Worm (Caenorhabditis elegans) whole organism, L1 larva: ENCODE data around the gene ZK1193.2.

ENCODE experiments used
- Y116A8C.19 ChIP-seq: sonication (generic microtip); optimal IDR thresholded peaks from 2 replicates; lab custom pipeline; 2016; ENCODE audit warnings: missing compliant biosample characterization, missing genetic modification characterization, borderline replicate concordance
- ama-1 ChIP-seq: fragments of 150-350 bp; optimal IDR thresholded peaks from 2 replicates; lab custom pipeline; 2014
- dpl-1 ChIP-seq, 3 experiments: fragments of 150-350 bp in 2 of 3; sonication (generic microtip) in 1 of 3; optimal IDR thresholded peaks; 2 replicates each; lab custom pipeline; 2014 to 2017; ENCODE audit warnings: missing biosample characterization in 3 of 3, missing genetic modification characterization in 3 of 3, missing genetic modification reagents in 3 of 3
- fkh-10 ChIP-seq: sonication (generic microtip); optimal IDR thresholded peaks from 2 replicates; lab custom pipeline; 2017; ENCODE audit warnings: missing biosample characterization, missing genetic modification reagents, missing genetic modification characterization
- isw-1 ChIP-seq: fragments of 200-800 bp; sonication (Bioruptor generic); IDR thresholded peaks from 2 replicates; pipeline ENCODE4 v1.3.6; 2022; ENCODE audit warnings: missing genetic modification characterization, missing compliant biosample characterization
- lin-15B ChIP-seq: fragments of 150-350 bp; sonication (generic microtip); optimal IDR thresholded peaks from 3 replicates; lab custom pipeline; 2014; ENCODE audit warnings: missing biosample characterization, missing genetic modification characterization
- lin-39 ChIP-seq: fragments of 150-350 bp; optimal IDR thresholded peaks from 2 replicates; lab custom pipeline; 2014; ENCODE audit warnings: missing biosample characterization, missing genetic modification reagents, missing genetic modification characterization
- mdl-1 ChIP-seq, 2 experiments: fragments of 150-350 bp; optimal IDR thresholded peaks; 2 replicates each; lab custom pipeline; 2014 to 2017; ENCODE audit warnings: missing biosample characterization in 2 of 2, missing genetic modification characterization in 2 of 2, inconsistent platforms in 1 of 2
- nhr-11 ChIP-seq: fragments of 150-350 bp; optimal IDR thresholded peaks from 2 replicates; lab custom pipeline; 2014; ENCODE audit warnings: missing biosample characterization, missing genetic modification characterization
- nhr-84 ChIP-seq: sonication (generic microtip); optimal IDR thresholded peaks from 2 replicates; lab custom pipeline; 2017; ENCODE audit warnings: missing biosample characterization, missing genetic modification characterization
- sptf-1 ChIP-seq: fragments of 150-350 bp; optimal IDR thresholded peaks from 2 replicates; lab custom pipeline; 2014; ENCODE audit warnings: missing biosample characterization, missing genetic modification characterization
- tbx-2 ChIP-seq: sonication (generic microtip); optimal IDR thresholded peaks from 2 replicates; lab custom pipeline; 2016; ENCODE audit warnings: missing genetic modification characterization, missing compliant biosample characterization
- unc-130 ChIP-seq: fragments of 150-350 bp; optimal IDR thresholded peaks from 2 replicates; lab custom pipeline; 2017; ENCODE audit warnings: missing biosample characterization, missing genetic modification characterization, inconsistent platforms
- unc-62 ChIP-seq: fragments of 150-350 bp; optimal IDR thresholded peaks from 2 replicates; lab custom pipeline; 2014; ENCODE audit warnings: missing biosample characterization, missing genetic modification reagents, missing genetic modification characterization

- TF ChIP-seq lin-15B (tag; lab: Kevin White, UChicago) (no peak), lin-39 (tag; lab: Kevin White, UChicago) (no peak), ama-1 (no peak), isw-1 (GFP tag; lab: Robert Waterston, UW) (no peak), unc-130 (tag; lab: Kevin White, UChicago) (no peak), fkh-10 (no peak), dpl-1 (GFP tag; optimal IDR thresholded peaks at IDR 0.05; lab: Kevin White, UChicago) (no peak), Y116A8C.19 (tag; lab: Kevin White, UChicago) (no peak), mdl-1 (tag; optimal IDR thresholded peaks at IDR 0.05; lab: Kevin White, UChicago) (no peak), nhr-11 (no peak), nhr-84 (tag; lab: Kevin White, UChicago) (no peak), unc-62 (GFP tag; lab: Kevin White, UChicago) (no peak), tbx-2 (tag; lab: Kevin White, UChicago) (no peak), sptf-1 (tag; lab: Kevin White, UChicago) (no peak)
These were observed 25.9 kb downstream of the ZK1193.2 start for ce11 chrX:399535-399934.
